Fruit fly (Drosophila melanogaster): ENCODE measurements around the gene nht.

DNA sequence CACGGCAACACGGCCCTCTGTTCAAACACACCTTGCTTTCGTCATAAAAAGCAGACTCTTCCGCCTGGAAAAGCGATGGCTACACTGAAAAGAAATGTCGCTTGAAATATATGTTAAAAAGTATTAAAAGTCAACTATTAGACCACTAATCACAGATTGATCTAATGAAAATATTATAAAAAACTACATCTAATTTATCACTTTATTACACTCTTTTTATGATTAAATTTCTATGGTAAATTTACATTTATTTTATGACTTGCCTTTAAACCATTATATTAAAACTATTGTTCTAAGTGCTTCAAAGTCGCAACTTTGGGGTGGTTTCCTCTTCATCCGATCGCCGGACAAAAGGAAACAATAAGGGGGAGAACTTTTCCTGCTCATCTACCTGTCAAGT, 2.3 kb downstream of the nht start:
- TF ChIP-seq ftz-f1 (GFP tag; optimal IDR thresholded peaks at IDR 0.05) (no peak), psq (GFP tag; optimal IDR thresholded peaks at IDR 0.05) (no peak)

All from whole organism, embryonic.